Worm (Caenorhabditis elegans): ENCODE results near the gene srv-27.
A peak's percentile ranks its signal among the peaks of the same experiment; 100 is the strongest.

Gene srv-27

DNA sequence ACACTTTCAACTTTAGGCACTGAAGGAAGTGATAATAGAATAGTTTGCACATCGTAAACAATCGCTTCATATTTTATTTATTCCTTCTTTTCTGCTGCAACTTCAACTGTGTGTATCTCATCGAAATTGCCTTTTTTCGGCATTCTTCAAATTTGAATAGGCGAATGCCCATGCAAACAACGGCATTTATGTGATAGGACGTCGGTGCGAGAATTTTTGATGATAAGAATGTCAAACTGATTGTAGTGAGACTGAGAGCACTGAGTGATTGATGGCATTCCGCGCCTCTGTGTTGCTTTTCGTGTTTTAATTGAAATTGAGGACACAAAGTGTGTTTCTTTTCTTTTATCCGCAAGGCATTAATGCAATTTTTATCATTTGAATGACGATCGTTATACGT lies 32.6 kb upstream of the srv-27 start (continued):
- TF ChIP-seq Y105C5A.15 (GFP tag; IDR thresholded peaks at IDR 0.05) (no peak), mep-1 (tag; optimal IDR thresholded peaks at IDR 0.05) (no peak), ces-1 (GFP tag; optimal IDR thresholded peaks at IDR 0.05) (no peak), zag-1 (tag; optimal IDR thresholded peaks at IDR 0.05) (no peak), tra-1 (GFP tag; IDR thresholded peaks at IDR 0.05) (no peak), hlh-11 (tag; optimal IDR thresholded peaks at IDR 0.05) (peak; percentile 63), zfp-2 (tag; optimal IDR thresholded peaks at IDR 0.05) (no peak), R02D3.7 (tag; optimal IDR thresholded peaks at IDR 0.05) (no peak), pqm-1 (tag; optimal IDR thresholded peaks at IDR 0.05) (peak; percentile 91), ama-1 (optimal IDR thresholded peaks at IDR 0.05) (peak; percentile 15), daf-19 (GFP tag; conservative IDR thresholded peaks at IDR 0.05) (no peak), tag-97 (GFP tag; IDR thresholded peaks at IDR 0.05) (no peak)

DNA sequence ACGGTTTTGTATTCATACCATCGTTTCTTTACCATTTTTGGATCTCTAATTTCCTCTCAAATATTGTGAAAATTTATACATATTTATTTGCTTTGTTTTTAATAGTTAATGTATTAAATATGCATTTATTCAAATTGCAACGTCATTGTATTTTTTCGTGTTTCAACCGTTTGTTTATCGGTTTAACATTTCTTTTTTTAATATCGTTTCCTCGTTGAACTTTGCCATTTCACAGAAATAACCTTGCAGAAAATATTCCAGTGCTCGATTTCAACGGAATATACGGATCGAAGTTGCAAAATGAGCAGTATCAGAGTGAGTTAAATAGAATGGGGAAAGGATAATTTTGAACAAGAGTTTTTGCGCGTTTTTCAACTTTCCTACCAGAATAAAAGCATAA lies 31.2 kb upstream of the srv-27 start, which contains the start of gene seu-1:
Gene seu-1, plus strand, starts transcription at position 301 of the 400 bp plus-strand sequence.
- TF ChIP-seq cey-2 (tag; optimal IDR thresholded peaks at IDR 0.05; ENCODE audit: borderline replicate concordance, insufficient read depth) (no peak), snpc-1.2 (GFP tag; IDR thresholded peaks at IDR 0.05) (0 out of 2 replicates have a peak, but pooled peaks have one; percentile 7)

ce11 chrIV:6328198-6328597 lies 30.0 kb upstream of the srv-27 start:
- TF ChIP-seq nhr-42 (GFP tag; IDR thresholded peaks at IDR 0.05): no peak
- TF ChIP-seq unc-62 (GFP tag; optimal IDR thresholded peaks at IDR 0.05 in 1 of 2): peak in 1 of 2 experiments; percentile 94
- no peak for TF ChIP-seq unc-62 (tag; optimal IDR thresholded peaks at IDR 0.05)

- no peak for TF ChIP-seq ctbp-1 (GFP tag; IDR thresholded peaks at IDR 0.05)
- TF ChIP-seq Y105C5A.15 (GFP tag; IDR thresholded peaks at IDR 0.05): no peak
- no peak for TF ChIP-seq mxl-2 (GFP tag; conservative IDR thresholded peaks at IDR 0.05)
- no peak for TF ChIP-seq ceh-32 (tag; optimal IDR thresholded peaks at IDR 0.05; ENCODE audit: poor library complexity)
- no peak for TF ChIP-seq saeg-2 (GFP tag; IDR thresholded peaks at IDR 0.05)
- no peak for TF ChIP-seq R02D3.7 (tag; optimal IDR thresholded peaks at IDR 0.05)
- TF ChIP-seq egl-43 (GFP tag; IDR thresholded peaks at IDR 0.05): no peak
- TF ChIP-seq mxl-3 (GFP tag; optimal IDR thresholded peaks at IDR 0.05): no peak
- TF ChIP-seq tra-1 (GFP tag; IDR thresholded peaks at IDR 0.05): no peak
- TF ChIP-seq zip-2 (tag; optimal IDR thresholded peaks at IDR 0.05): no peak
- no peak for TF ChIP-seq lir-3 (tag; optimal IDR thresholded peaks at IDR 0.05)
- no peak for TF ChIP-seq nhr-237 (tag; optimal IDR thresholded peaks at IDR 0.05)
- no peak for TF ChIP-seq F10B5.3 (tag; optimal IDR thresholded peaks at IDR 0.05)
- no peak for TF ChIP-seq daf-19 (GFP tag; conservative IDR thresholded peaks at IDR 0.05)
- TF ChIP-seq F49E8.2 (tag; optimal IDR thresholded peaks at IDR 0.05; ENCODE audit: borderline replicate concordance): no peak
- peak; percentile 69 for TF ChIP-seq ceh-28 (tag; optimal IDR thresholded peaks at IDR 0.05)
- TF ChIP-seq nhr-111 (GFP tag; optimal IDR thresholded peaks at IDR 0.05): no peak
- TF ChIP-seq vab-7 (GFP tag; IDR thresholded peaks at IDR 0.05): no peak
- TF ChIP-seq ama-1 (optimal IDR thresholded peaks at IDR 0.05): no peak
- peak; percentile 38 for TF ChIP-seq dve-1 (tag; optimal IDR thresholded peaks at IDR 0.05; ENCODE audit: insufficient read depth)
- TF ChIP-seq set-16 (GFP tag; IDR thresholded peaks at IDR 0.05): no peak
- peak; percentile 46 for TF ChIP-seq hlh-11 (tag; optimal IDR thresholded peaks at IDR 0.05)
- TF ChIP-seq skn-1 (tag; optimal IDR thresholded peaks at IDR 0.05): no peak
- TF ChIP-seq zag-1 (tag; optimal IDR thresholded peaks at IDR 0.05): no peak
- no peak for TF ChIP-seq zfp-3 (GFP tag; conservative IDR thresholded peaks at IDR 0.05)
- no peak for TF ChIP-seq attf-4 (tag; optimal IDR thresholded peaks at IDR 0.05)
- no peak for TF ChIP-seq Y75B8A.6 (GFP tag; IDR thresholded peaks at IDR 0.05)
- no peak for TF ChIP-seq T26A8.4 (GFP tag; IDR thresholded peaks at IDR 0.05)
- no peak for TF ChIP-seq nhr-11 (tag; optimal IDR thresholded peaks at IDR 0.05)
- TF ChIP-seq daf-12 (tag; optimal IDR thresholded peaks at IDR 0.05): no peak
- TF ChIP-seq D1046.2 (GFP tag; IDR thresholded peaks at IDR 0.05): no peak
- no peak for TF ChIP-seq lin-15B (tag; optimal IDR thresholded peaks at IDR 0.05)
- TF ChIP-seq hlh-30 (tag; optimal IDR thresholded peaks at IDR 0.05; ENCODE audit: insufficient read depth): no peak
- no peak for TF ChIP-seq daf-16 (GFP tag; optimal IDR thresholded peaks at IDR 0.05)
- peak; percentile 59 for TF ChIP-seq daf-16 (tag; optimal IDR thresholded peaks at IDR 0.05)
These were observed 29.3 kb upstream of the srv-27 start for ce11 chrIV:6327363-6328015.

Measured in whole organism, L4 larva.